Worm (Caenorhabditis elegans) whole organism, L1 larva: ENCODE measurements around the gene C53B7.3.

Source experiments
- C34B4.2 ChIP-seq: sonication (generic microtip); optimal IDR thresholded peaks from 2 replicates; lab custom pipeline; 2017; ENCODE audit warnings: mild to moderate bottlenecking, missing genetic modification characterization, missing compliant biosample characterization
- Y116A8C.19 ChIP-seq: sonication (generic microtip); optimal IDR thresholded peaks from 2 replicates; lab custom pipeline; 2016; ENCODE audit warnings: missing compliant biosample characterization, missing genetic modification characterization, borderline replicate concordance
- aly-2 ChIP-seq: fragments of 150-350 bp; optimal IDR thresholded peaks from 2 replicates; lab custom pipeline; 2014; ENCODE audit warnings: missing biosample characterization, missing genetic modification characterization
- blmp-1 ChIP-seq: fragments of 150-350 bp; optimal IDR thresholded peaks from 2 replicates; lab custom pipeline; 2014; ENCODE audit warnings: missing biosample characterization, missing genetic modification characterization
- ceh-63 ChIP-seq: fragments of 200-800 bp; sonication (Bioruptor generic); optimal IDR thresholded peaks from 2 replicates; lab custom pipeline; 2018; ENCODE audit warnings: mild to moderate bottlenecking, missing genetic modification characterization, missing compliant biosample characterization
- ceh-82 ChIP-seq, 3 experiments: fragments of 150-350 bp in 1 of 3; sonication (generic microtip) in 2 of 3; optimal IDR thresholded peaks; 2 replicates each; lab custom pipeline; 2014 to 2017; ENCODE audit warnings: missing biosample characterization in 3 of 3, missing genetic modification characterization in 3 of 3
- ceh-90 ChIP-seq: sonication (generic microtip); optimal IDR thresholded peaks from 2 replicates; lab custom pipeline; 2016; ENCODE audit warnings: missing genetic modification characterization, missing compliant biosample characterization
- dpl-1 ChIP-seq, 3 experiments: fragments of 150-350 bp in 2 of 3; sonication (generic microtip) in 1 of 3; optimal IDR thresholded peaks; 2 replicates each; lab custom pipeline; 2014 to 2017; ENCODE audit warnings: missing biosample characterization in 3 of 3, missing genetic modification characterization in 3 of 3, missing genetic modification reagents in 3 of 3
- efl-1 ChIP-seq, 4 experiments: fragments of 150-350 bp; optimal IDR thresholded peaks in 3 of 4; peaks in 1 of 4; 1 replicate in 1 of 4; 2 replicates in 3 of 4; lab custom pipeline; 2014; ENCODE audit warnings: missing biosample characterization in 2 of 4, missing genetic modification characterization in 2 of 4, missing genetic modification reagents in 2 of 4
- egl-13 ChIP-seq: sonication (generic microtip); optimal IDR thresholded peaks from 2 replicates; lab custom pipeline; 2016; ENCODE audit warnings: missing genotype, missing genetic modification reagents, missing genetic modification characterization, missing compliant biosample characterization
- egl-27 ChIP-seq, 2 experiments: fragments of 150-350 bp in 1 of 2; sonication (generic microtip); optimal IDR thresholded peaks; 3 replicates each; lab custom pipeline; 2017 to 2018; ENCODE audit warnings: missing biosample characterization in 2 of 2, missing genetic modification characterization in 2 of 2, missing genetic modification reagents in 2 of 2
- elt-2 ChIP-seq: sonication (generic microtip); optimal IDR thresholded peaks from 2 replicates; lab custom pipeline; 2016; ENCODE audit warnings: missing genetic modification characterization, mild to moderate bottlenecking, inconsistent platforms, missing compliant biosample characterization, missing genetic modification reagents
- ets-5 ChIP-seq: fragments of 200-800 bp; sonication (Bioruptor generic); IDR thresholded peaks from 2 replicates; pipeline ENCODE4 v1.3.6; 2022; ENCODE audit warnings: missing genetic modification characterization, missing compliant biosample characterization
- fkh-8 ChIP-seq: sonication (generic microtip); optimal IDR thresholded peaks from 2 replicates; lab custom pipeline; 2016; ENCODE audit warnings: mild to moderate bottlenecking, missing genetic modification characterization, missing compliant biosample characterization
- fos-1 ChIP-seq: fragments of 150-350 bp; optimal IDR thresholded peaks from 2 replicates; lab custom pipeline; 2014; ENCODE audit warnings: missing biosample characterization, missing genetic modification characterization
- grh-1 ChIP-seq: fragments of 200-800 bp; sonication (Bioruptor generic); IDR thresholded peaks from 2 replicates; pipeline ENCODE4 v1.3.6; 2022; ENCODE audit warnings: missing genetic modification reagents, missing genetic modification characterization, missing compliant biosample characterization
- hlh-4 ChIP-seq: sonication (generic microtip); optimal IDR thresholded peaks from 2 replicates; lab custom pipeline; 2016; ENCODE audit warnings: mild to moderate bottlenecking, missing genetic modification characterization, missing compliant biosample characterization
- irx-1 ChIP-seq: sonication (generic microtip); optimal IDR thresholded peaks from 2 replicates; lab custom pipeline; 2016; ENCODE audit warnings: missing genetic modification characterization, missing compliant biosample characterization
- lin-13 ChIP-seq: fragments of 150-350 bp; optimal IDR thresholded peaks from 2 replicates; lab custom pipeline; 2014; ENCODE audit warnings: missing biosample characterization, missing genetic modification reagents, missing genetic modification characterization
- lin-14 ChIP-seq: fragments of 200-800 bp; sonication (Bioruptor generic); optimal IDR thresholded peaks from 2 replicates; lab custom pipeline; 2018; ENCODE audit warnings: mild to moderate bottlenecking, missing genetic modification characterization, moderate library complexity, missing compliant biosample characterization
- lin-15B ChIP-seq: fragments of 150-350 bp; sonication (generic microtip); optimal IDR thresholded peaks from 3 replicates; lab custom pipeline; 2014; ENCODE audit warnings: missing biosample characterization, missing genetic modification characterization
- lir-3 ChIP-seq: sonication (generic microtip); optimal IDR thresholded peaks from 2 replicates; lab custom pipeline; 2016; ENCODE audit warnings: mild to moderate bottlenecking, missing genetic modification characterization, moderate library complexity, missing compliant biosample characterization; ENCODE audit not compliant: poor library complexity
- lsy-2 ChIP-seq, 2 experiments: fragments of 150-350 bp; optimal IDR thresholded peaks; 2 replicates each; lab custom pipeline; 2014; ENCODE audit warnings: missing biosample characterization in 2 of 2, missing genetic modification characterization in 2 of 2
- nhr-12 ChIP-seq: sonication (generic microtip); optimal IDR thresholded peaks from 2 replicates; lab custom pipeline; 2017; ENCODE audit warnings: missing biosample characterization, missing genetic modification characterization
- nhr-237 ChIP-seq: fragments of 150-350 bp; optimal IDR thresholded peaks from 2 replicates; lab custom pipeline; 2014; ENCODE audit warnings: missing biosample characterization, missing genetic modification characterization
- nhr-28 ChIP-seq: fragments of 150-350 bp; optimal IDR thresholded peaks from 2 replicates; lab custom pipeline; 2014; ENCODE audit warnings: missing biosample characterization, missing genetic modification characterization
- nhr-71 ChIP-seq: sonication (generic microtip); optimal IDR thresholded peaks from 2 replicates; lab custom pipeline; 2016; ENCODE audit warnings: mild to moderate bottlenecking, missing genetic modification characterization, moderate library complexity, missing compliant biosample characterization
- nhr-76 ChIP-seq: sonication (generic microtip); optimal IDR thresholded peaks from 2 replicates; lab custom pipeline; 2017; ENCODE audit warnings: missing biosample characterization, missing genetic modification characterization
- nhr-85 ChIP-seq: sonication (generic microtip); peaks from one replicate; lab custom pipeline; 2016; ENCODE audit warnings: missing genetic modification characterization, inconsistent platforms, missing compliant biosample characterization
- nhr-90 ChIP-seq: sonication (generic microtip); optimal IDR thresholded peaks from 2 replicates; lab custom pipeline; 2016; ENCODE audit warnings: mild to moderate bottlenecking, missing genetic modification characterization, missing compliant biosample characterization; ENCODE audit not compliant: poor library complexity
- pag-3 ChIP-seq: sonication (generic microtip); optimal IDR thresholded peaks from 2 replicates; lab custom pipeline; 2017; ENCODE audit warnings: missing genetic modification characterization, mild to moderate bottlenecking, missing compliant biosample characterization, antibody characterized with exemption, borderline replicate concordance; ENCODE audit not compliant: insufficient read depth
- pax-3 ChIP-seq: fragments of 200-800 bp; sonication (Bioruptor generic); optimal IDR thresholded peaks from 2 replicates; lab custom pipeline; 2018; ENCODE audit warnings: mild to moderate bottlenecking, missing genetic modification characterization, moderate library complexity, missing compliant biosample characterization
- pqm-1 ChIP-seq: sonication (generic microtip); optimal IDR thresholded peaks from 3 replicates; lab custom pipeline; 2017; ENCODE audit warnings: missing biosample characterization, missing genetic modification characterization
- rnt-1 ChIP-seq: sonication (generic microtip); optimal IDR thresholded peaks from 2 replicates; lab custom pipeline; 2016; ENCODE audit warnings: mild to moderate bottlenecking, missing genetic modification characterization, moderate library complexity, missing compliant biosample characterization
- snpc-4 ChIP-seq: fragments of 150-350 bp; optimal IDR thresholded peaks from 2 replicates; lab custom pipeline; 2014; ENCODE audit warnings: missing biosample characterization, missing genetic modification characterization
- sup-37 ChIP-seq: fragments of 200-800 bp; sonication (Bioruptor generic); optimal IDR thresholded peaks from 2 replicates; lab custom pipeline; 2018; ENCODE audit warnings: mild to moderate bottlenecking, missing genetic modification characterization, missing compliant biosample characterization
- tbx-2 ChIP-seq: sonication (generic microtip); optimal IDR thresholded peaks from 2 replicates; lab custom pipeline; 2016; ENCODE audit warnings: missing genetic modification characterization, missing compliant biosample characterization
- tlp-1 ChIP-seq: fragments of 150-350 bp; optimal IDR thresholded peaks from 2 replicates; lab custom pipeline; 2014; ENCODE audit warnings: missing biosample characterization, missing genetic modification characterization
- unc-130 ChIP-seq: fragments of 150-350 bp; optimal IDR thresholded peaks from 2 replicates; lab custom pipeline; 2017; ENCODE audit warnings: missing biosample characterization, missing genetic modification characterization, inconsistent platforms
- unc-30 ChIP-seq: sonication (generic microtip); optimal IDR thresholded peaks from 2 replicates; lab custom pipeline; 2017; ENCODE audit warnings: missing biosample characterization, missing genetic modification characterization
- unc-86 ChIP-seq: sonication (generic microtip); optimal IDR thresholded peaks from 2 replicates; lab custom pipeline; 2016; ENCODE audit warnings: missing genetic modification characterization, missing compliant biosample characterization
- unc-98 ChIP-seq: fragments of 200-800 bp; sonication (Bioruptor generic); IDR thresholded peaks from 2 replicates; pipeline ENCODE4 v1.3.6; 2022; ENCODE audit warnings: missing genetic modification characterization, missing compliant biosample characterization
- zag-1 ChIP-seq: fragments of 150-350 bp; optimal IDR thresholded peaks from 2 replicates; lab custom pipeline; 2014; ENCODE audit warnings: missing biosample characterization, missing genetic modification characterization
- zip-4 ChIP-seq: fragments of 200-800 bp; sonication (Bioruptor generic); optimal IDR thresholded peaks from 2 replicates; lab custom pipeline; 2018; ENCODE audit warnings: mild to moderate bottlenecking, missing genetic modification characterization, moderate library complexity, missing compliant biosample characterization
- ztf-11 ChIP-seq, 2 experiments: sonication (generic microtip); optimal IDR thresholded peaks; 2 replicates each; lab custom pipeline; 2016 to 2017; ENCODE audit warnings: missing genetic modification characterization in 2 of 2, missing biosample characterization in 1 of 2, missing compliant biosample characterization in 1 of 2

C53B7.3 gene

DNA sequence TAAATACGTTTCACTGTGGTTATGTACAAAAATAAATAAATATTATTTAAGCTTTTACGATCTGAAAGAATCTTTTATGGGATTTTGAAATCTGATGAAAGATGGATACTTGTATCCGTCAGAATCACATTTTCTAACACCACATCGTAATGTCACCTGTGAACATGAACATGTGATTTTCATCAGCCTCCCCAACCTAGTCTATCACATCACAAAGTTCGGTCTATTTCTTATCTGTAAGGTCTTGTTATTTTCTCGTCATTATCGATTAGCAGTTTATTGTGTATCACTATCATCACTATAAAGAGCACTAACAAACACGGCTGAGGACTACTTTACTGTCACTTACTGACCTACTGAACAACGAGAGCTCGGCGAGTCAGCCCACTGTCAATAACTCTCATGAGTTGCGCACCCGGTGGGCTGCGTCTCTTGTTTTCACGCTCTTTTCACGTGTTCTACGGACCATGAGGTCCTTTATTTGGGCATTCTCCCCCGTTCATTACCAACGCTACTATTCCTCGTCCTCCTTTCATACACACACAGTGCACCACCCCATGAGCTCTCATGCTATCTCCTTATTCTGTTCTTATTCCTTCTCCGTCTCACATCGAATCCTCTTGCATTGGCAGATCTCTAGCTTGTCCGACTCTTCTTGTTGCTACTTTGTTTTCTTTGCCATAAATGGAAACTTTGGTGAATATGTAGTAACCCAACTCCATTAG, 37.3 kb upstream of the C53B7.3 start (continued):
- peak; percentile 52 for TF ChIP-seq elt-2
- no peak for TF ChIP-seq egl-13 (tag; lab: Kevin White, UChicago)
- TF ChIP-seq ztf-11 (tag; optimal IDR thresholded peaks at IDR 0.05; lab: Kevin White, UChicago) = no peak
- no peak for TF ChIP-seq tbx-2 (tag; lab: Kevin White, UChicago)
- TF ChIP-seq ceh-63 (GFP tag; lab: Kevin White, UChicago) = no peak
- peak in 1 of 3 experiments; percentile 24 for TF ChIP-seq dpl-1 (GFP tag; optimal IDR thresholded peaks at IDR 0.05; lab: Kevin White, UChicago)
- no peak for TF ChIP-seq egl-27 (tag; optimal IDR thresholded peaks at IDR 0.05; lab: Kevin White, UChicago)
- TF ChIP-seq tlp-1 (tag; lab: Kevin White, UChicago) = no peak
- peak; percentile 23 for TF ChIP-seq irx-1
- peak; percentile 29 for TF ChIP-seq nhr-90 (tag; lab: Kevin White, UChicago)
- TF ChIP-seq nhr-71 = peak; percentile 44
- TF ChIP-seq ceh-90 (tag; lab: Kevin White, UChicago) = no peak

DNA sequence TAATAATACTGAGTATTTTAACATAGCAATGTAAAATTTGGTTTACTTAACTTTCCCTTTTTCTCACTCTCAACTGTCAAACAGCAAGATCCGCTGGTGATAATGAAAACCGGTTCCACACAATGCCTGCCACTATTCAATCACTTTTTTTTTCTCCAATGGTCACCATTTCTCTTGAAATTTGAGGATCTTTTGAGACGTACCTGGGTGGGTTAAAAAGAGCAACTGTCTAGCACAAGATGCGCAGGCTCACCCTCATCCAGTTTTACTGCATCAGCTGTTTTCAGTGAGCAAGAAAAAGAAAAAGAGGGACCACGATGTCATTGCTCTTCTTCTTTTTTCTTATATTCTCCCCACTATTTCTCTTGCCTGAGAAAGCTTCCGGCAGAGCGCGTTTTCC, 36.3 kb upstream of the C53B7.3 start:
- TF ChIP-seq elt-2 = no peak
- TF ChIP-seq ceh-63 (GFP tag; lab: Kevin White, UChicago) = no peak
- peak; percentile 83 for TF ChIP-seq nhr-85 (tag; lab: Kevin White, UChicago)
- TF ChIP-seq lsy-2 (tag; optimal IDR thresholded peaks at IDR 0.05; lab: Kevin White, UChicago) = peak in 1 of 2 experiments; percentile 2
- peak; percentile 63 for TF ChIP-seq lin-14 (GFP tag; lab: Kevin White, UChicago)
- TF ChIP-seq dpl-1 (GFP tag; optimal IDR thresholded peaks at IDR 0.05; lab: Kevin White, UChicago) = peak in 1 of 3 experiments; percentile 4
- TF ChIP-seq fkh-8 (tag; lab: Kevin White, UChicago) = no peak
- TF ChIP-seq rnt-1 (tag; lab: Kevin White, UChicago) = peak; percentile 66
- no peak for TF ChIP-seq nhr-237
- TF ChIP-seq grh-1 (GFP tag; lab: Robert Waterston, UW) = peak; percentile 84
- TF ChIP-seq efl-1 (optimal IDR thresholded peaks at IDR 0.05; lab: Kevin White, UChicago) = no peak
- TF ChIP-seq efl-1 (GFP tag; optimal IDR thresholded peaks at IDR 0.05 in 1 of 2; lab: Kevin White, UChicago) = peak in 1 of 2 experiments; percentile 9
- TF ChIP-seq zip-4 (GFP tag; lab: Kevin White, UChicago) = no peak
- no peak for TF ChIP-seq unc-98 (GFP tag; lab: Robert Waterston, UW)
- TF ChIP-seq lin-15B (tag; lab: Kevin White, UChicago) = no peak
- no peak for TF ChIP-seq snpc-4 (tag; lab: Kevin White, UChicago)
- TF ChIP-seq blmp-1 = peak; percentile 93
- peak; percentile 8 for TF ChIP-seq nhr-76 (tag; lab: Kevin White, UChicago)
- no peak for TF ChIP-seq hlh-4 (tag; lab: Kevin White, UChicago)
- peak; percentile 25 for TF ChIP-seq pag-3

DNA sequence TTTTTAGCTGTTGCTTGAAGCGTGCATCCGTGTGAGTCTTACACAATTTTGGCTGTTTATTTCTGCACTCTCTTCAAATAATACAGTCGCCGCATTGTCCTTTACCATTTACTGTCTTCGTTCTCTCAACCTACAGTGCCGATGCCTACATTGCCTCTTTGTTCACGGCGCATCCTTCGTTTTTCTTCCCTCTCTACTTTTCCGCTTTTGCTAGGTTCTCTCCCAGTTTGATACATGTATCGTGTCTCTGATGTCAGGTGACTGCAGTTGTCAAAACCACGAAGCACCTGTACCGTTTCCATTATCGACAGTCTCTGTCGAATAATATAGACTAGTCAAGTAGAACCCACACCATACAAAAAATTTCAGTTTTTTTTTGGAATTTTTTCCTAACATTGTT, 35.9 kb upstream of the C53B7.3 start:
- TF ChIP-seq sup-37 (GFP tag; lab: Kevin White, UChicago) (no peak), unc-86 (tag; lab: Kevin White, UChicago) (no peak), lir-3 (tag; lab: Kevin White, UChicago) (no peak), pax-3 (tag; lab: Kevin White, UChicago) (no peak), C34B4.2 (tag; lab: Kevin White, UChicago) (no peak), tlp-1 (tag; lab: Kevin White, UChicago) (no peak), pag-3 (no peak), zag-1 (tag; lab: Kevin White, UChicago) (no peak), grh-1 (GFP tag; lab: Robert Waterston, UW) (peak; percentile 39), fos-1 (tag; lab: Kevin White, UChicago) (no peak), nhr-28 (tag; lab: Kevin White, UChicago) (no peak), egl-27 (tag; optimal IDR thresholded peaks at IDR 0.05; lab: Kevin White, UChicago) (no peak), zip-4 (GFP tag; lab: Kevin White, UChicago) (no peak), tbx-2 (tag; lab: Kevin White, UChicago) (peak; percentile 2), nhr-76 (tag; lab: Kevin White, UChicago) (no peak), nhr-71 (peak; percentile 49), Y116A8C.19 (tag; lab: Kevin White, UChicago) (no peak), irx-1 (no peak), ceh-63 (GFP tag; lab: Kevin White, UChicago) (no peak), elt-2 (peak; percentile 37), ceh-82 (tag; optimal IDR thresholded peaks at IDR 0.05; lab: Kevin White, UChicago) (no peak), unc-30 (tag; lab: Kevin White, UChicago) (no peak), unc-130 (peak; percentile 49), aly-2 (no peak), hlh-4 (tag; lab: Kevin White, UChicago) (no peak), lin-13 (no peak), ets-5 (no peak), pqm-1 (tag; lab: Kevin White, UChicago) (no peak), unc-98 (GFP tag; lab: Robert Waterston, UW) (no peak), nhr-12 (tag; lab: Kevin White, UChicago) (no peak)
